Worm (Caenorhabditis elegans): ENCODE data around the gene lact-1.

ce11 chrX:7269379-7269778, 9.2 kb upstream of the lact-1 start, which contains the start of gene grd-7:
- TF ChIP-seq skn-1 (tag; optimal IDR thresholded peaks at IDR 0.05) (no peak), daf-12 (tag; optimal IDR thresholded peaks at IDR 0.05) (no peak), fkh-10 (GFP tag; optimal IDR thresholded peaks at IDR 0.05) (no peak), ceh-62 (tag; optimal IDR thresholded peaks at IDR 0.05) (no peak), unc-62 (GFP tag; optimal IDR thresholded peaks at IDR 0.05 in 1 of 2) (no peak), unc-62 (tag; optimal IDR thresholded peaks at IDR 0.05) (no peak), T20F7.1 (GFP tag; optimal IDR thresholded peaks at IDR 0.05) (no peak), dpl-1 (GFP tag; optimal IDR thresholded peaks at IDR 0.05) (no peak), unc-130 (GFP tag; optimal IDR thresholded peaks at IDR 0.05) (no peak), pha-4 (GFP tag; IDR thresholded peaks at IDR 0.05) (no peak), pha-4 (tag; optimal IDR thresholded peaks at IDR 0.05) (no peak)
